Worm (Caenorhabditis elegans): ENCODE results near the gene puf-8.

- no peak for TF ChIP-seq nfya-2 (GFP tag; IDR thresholded peaks at IDR 0.05)
- TF ChIP-seq lin-35 (GFP tag; optimal IDR thresholded peaks at IDR 0.05), result no peak
- TF ChIP-seq unc-62 (GFP tag; optimal IDR thresholded peaks at IDR 0.05), result no peak
- TF ChIP-seq rcor-1 (GFP tag; IDR thresholded peaks at IDR 0.05), result no peak
- TF ChIP-seq lag-1 (GFP tag; IDR thresholded peaks at IDR 0.05), result no peak
- no peak for TF ChIP-seq F49E8.2 (tag; optimal IDR thresholded peaks at IDR 0.05; ENCODE audit: insufficient read depth)
- TF ChIP-seq ama-1 (optimal IDR thresholded peaks at IDR 0.05), result no peak
- no peak for TF ChIP-seq ama-1 (GFP tag; optimal IDR thresholded peaks at IDR 0.05)
- TF ChIP-seq atf-7 (tag; optimal IDR thresholded peaks at IDR 0.05), result no peak
- TF ChIP-seq B0336.3 (GFP tag; IDR thresholded peaks at IDR 0.05), result no peak
- TF ChIP-seq ztf-25 (GFP tag; IDR thresholded peaks at IDR 0.05), result no peak
Measured at ce11 chrII:7314083-7314482, 16.0 kb upstream of the puf-8 start, which contains the start of gene F45E12.6.

Measured in whole organism, young adult.